Fruit fly (Drosophila melanogaster) whole organism, embryonic: ENCODE measurements around the gene CG10481.

Experiments used
- Atf6 ChIP-seq: fragments of 200-800 bp; sonication (Bioruptor generic); IDR thresholded peaks from 2 replicates; pipeline ENCODE4 v1.3.6; 2022; ENCODE audit warnings: missing biosample characterization, missing genetic modification characterization
- Awh ChIP-seq: fragments of 200-800 bp; sonication (Bioruptor generic); IDR thresholded peaks from 2 replicates; pipeline ENCODE4, ENCODE4 v1.3.6; 2022; ENCODE audit warnings: missing biosample characterization, missing genetic modification characterization
- B-H2 ChIP-seq: fragments of 200-800 bp; sonication (Bioruptor generic); optimal IDR thresholded peaks from 2 replicates; lab custom pipeline; 2018; ENCODE audit warnings: missing biosample characterization, mild to moderate bottlenecking, missing genetic modification characterization
- CG1024 ChIP-seq: fragments of 200-800 bp; sonication (Bioruptor generic); IDR thresholded peaks from 2 replicates; pipeline ENCODE4 v1.3.6; 2022; ENCODE audit warnings: missing biosample characterization, missing genetic modification characterization
- CG10565 ChIP-seq: fragments of 200-800 bp; sonication (Bioruptor generic); optimal IDR thresholded peaks from 3 replicates; lab custom pipeline; 2016; ENCODE audit warnings: missing biosample characterization, mild to moderate bottlenecking, missing genetic modification characterization
- CG12104 ChIP-seq: fragments of 200-800 bp; sonication (Bioruptor generic); optimal IDR thresholded peaks from 3 replicates; lab custom pipeline; 2016; ENCODE audit warnings: missing biosample characterization, missing genetic modification characterization
- CG12155 ChIP-seq: fragments of 200-800 bp; sonication (Bioruptor generic); optimal IDR thresholded peaks from 3 replicates; lab custom pipeline; 2016; ENCODE audit warnings: missing biosample characterization, missing genetic modification characterization
- CG12236 ChIP-seq: fragments of 200-800 bp; sonication (Bioruptor generic); optimal IDR thresholded peaks from 2 replicates; lab custom pipeline; 2016; ENCODE audit warnings: missing biosample characterization, missing genetic modification characterization
- CG12299 ChIP-seq: fragments of 200-800 bp; sonication (Bioruptor generic); optimal IDR thresholded peaks from 2 replicates; lab custom pipeline; 2018; ENCODE audit warnings: missing biosample characterization, mild to moderate bottlenecking, missing genetic modification characterization
- CG12769 ChIP-seq: fragments of 200-800 bp; sonication (Bioruptor generic); optimal IDR thresholded peaks from 2 replicates; lab custom pipeline; 2019; ENCODE audit warnings: missing biosample characterization, mild to moderate bottlenecking, missing genetic modification characterization, moderate library complexity
- CG14014 ChIP-seq: fragments of 200-800 bp; sonication (Bioruptor generic); IDR thresholded peaks from 2 replicates; pipeline ENCODE4 v1.3.6; 2022; ENCODE audit warnings: missing biosample characterization, missing genetic modification characterization
- CG17186 ChIP-seq: fragments of 200-800 bp; sonication (Bioruptor generic); optimal IDR thresholded peaks from 3 replicates; lab custom pipeline; 2017; ENCODE audit warnings: missing biosample characterization, missing genetic modification reagents, missing genetic modification characterization
- CG17361 ChIP-seq: fragments of 200-800 bp; sonication (Bioruptor generic); IDR thresholded peaks from 3 replicates; pipeline ENCODE4 v1.3.6; 2022; ENCODE audit warnings: missing biosample characterization, missing genetic modification characterization
- CG17385 ChIP-seq: fragments of 200-800 bp; sonication (Bioruptor generic); optimal IDR thresholded peaks from 3 replicates; lab custom pipeline; 2018; ENCODE audit warnings: missing biosample characterization, mild to moderate bottlenecking, missing genetic modification characterization
- CG18011 ChIP-seq: fragments of 200-800 bp; sonication (Bioruptor generic); optimal IDR thresholded peaks from 2 replicates; lab custom pipeline; 2017; ENCODE audit warnings: missing biosample characterization, missing genetic modification characterization, mild to moderate bottlenecking, moderate library complexity, missing genotype
- CG2116 ChIP-seq: fragments of 200-800 bp; sonication (Bioruptor generic); optimal IDR thresholded peaks from 3 replicates; lab custom pipeline; 2018; ENCODE audit warnings: missing biosample characterization, mild to moderate bottlenecking, missing genetic modification characterization
- CG30020 ChIP-seq: fragments of 200-800 bp; optimal IDR thresholded peaks from 2 replicates; lab custom pipeline; 2019; ENCODE audit warnings: missing biosample characterization, mild to moderate bottlenecking, missing genetic modification characterization, moderate library complexity
- CG3838 ChIP-seq: fragments of 200-800 bp; sonication (Bioruptor generic); optimal IDR thresholded peaks from 3 replicates; lab custom pipeline; 2016; ENCODE audit warnings: missing biosample characterization, missing genetic modification characterization
- CG4360 ChIP-seq: fragments of 200-800 bp; sonication (Bioruptor generic); IDR thresholded peaks from 2 replicates; pipeline ENCODE4 v1.3.6; 2022; ENCODE audit warnings: missing biosample characterization, missing genetic modification characterization
- CG4707 ChIP-seq: fragments of 200-800 bp; sonication (Bioruptor generic); optimal IDR thresholded peaks from 2 replicates; lab custom pipeline; 2018; ENCODE audit warnings: missing biosample characterization, mild to moderate bottlenecking, missing genetic modification characterization, moderate library complexity
- CG6689 ChIP-seq: fragments of 200-800 bp; sonication (Bioruptor generic); IDR thresholded peaks from 2 replicates; pipeline ENCODE4 v1.3.6; 2022; ENCODE audit warnings: missing biosample characterization, missing genetic modification characterization
- CG6813 ChIP-seq: fragments of 200-800 bp; sonication (Bioruptor generic); optimal IDR thresholded peaks from 2 replicates; lab custom pipeline; 2017; ENCODE audit warnings: missing biosample characterization, missing genetic modification characterization, mild to moderate bottlenecking, moderate library complexity, missing genetic modification reagents
- CG8359 ChIP-seq: fragments of 200-800 bp; sonication (Bioruptor generic); optimal IDR thresholded peaks from 2 replicates; lab custom pipeline; 2017; ENCODE audit warnings: missing biosample characterization, mild to moderate bottlenecking, missing genetic modification characterization, borderline replicate concordance
- CG8388 ChIP-seq: fragments of 200-800 bp; sonication (Bioruptor generic); optimal IDR thresholded peaks from 2 replicates; lab custom pipeline; 2019; ENCODE audit warnings: missing biosample characterization, mild to moderate bottlenecking, missing genetic modification characterization, moderate library complexity
- CG9215 ChIP-seq: fragments of 200-800 bp; sonication (Bioruptor generic); IDR thresholded peaks from 2 replicates; pipeline ENCODE4 v1.3.6; 2022; ENCODE audit warnings: missing biosample characterization, missing genetic modification characterization
- CG9727 ChIP-seq: fragments of 200-800 bp; sonication (Bioruptor generic); optimal IDR thresholded peaks from 3 replicates; lab custom pipeline; 2017; ENCODE audit warnings: missing biosample characterization, mild to moderate bottlenecking, missing genetic modification characterization
- Dp ChIP-seq: fragments of 200-800 bp; sonication (Bioruptor generic); optimal IDR thresholded peaks from 2 replicates; lab custom pipeline; 2018; ENCODE audit warnings: missing biosample characterization, mild to moderate bottlenecking, missing genetic modification characterization, moderate library complexity
- E2f2 ChIP-seq: fragments of 200-800 bp; sonication (Bioruptor generic); IDR thresholded peaks from 2 replicates; pipeline ENCODE4 v1.3.6; 2022; ENCODE audit warnings: missing biosample characterization, missing genetic modification characterization
- Jarid2 ChIP-seq: fragments of 200-800 bp; sonication (Bioruptor generic); optimal IDR thresholded peaks from 3 replicates; lab custom pipeline; 2017; ENCODE audit warnings: mild to moderate bottlenecking, missing biosample characterization, missing genetic modification reagents, missing genetic modification characterization
- Meics ChIP-seq: fragments of 200-800 bp; sonication (Bioruptor generic); optimal IDR thresholded peaks from 2 replicates; lab custom pipeline; 2017; ENCODE audit warnings: missing biosample characterization, mild to moderate bottlenecking, missing genetic modification characterization
- Nf-YC ChIP-seq: fragments of 200-800 bp; optimal IDR thresholded peaks from 3 replicates; lab custom pipeline; 2019; ENCODE audit warnings: missing biosample characterization, mild to moderate bottlenecking, missing genetic modification characterization, moderate library complexity
- NfI ChIP-seq: fragments of 200-800 bp; sonication (Bioruptor generic); optimal IDR thresholded peaks from 3 replicates; lab custom pipeline; 2018; ENCODE audit warnings: missing biosample characterization, mild to moderate bottlenecking, missing genetic modification characterization, moderate library complexity
- Ravus ChIP-seq: fragments of 200-800 bp; sonication (Bioruptor generic); IDR thresholded peaks from 2 replicates; pipeline ENCODE4 v1.3.6; 2022; ENCODE audit warnings: missing biosample characterization, missing genetic modification characterization
- Sry-δ ChIP-seq: fragments of 200-800 bp; sonication (Bioruptor generic); optimal IDR thresholded peaks from 2 replicates; lab custom pipeline; 2016; ENCODE audit warnings: missing biosample characterization, missing genetic modification characterization
- Ssrp ChIP-seq: fragments of 200-800 bp; sonication (Bioruptor generic); optimal IDR thresholded peaks from 2 replicates; lab custom pipeline; 2018; ENCODE audit warnings: missing biosample characterization, mild to moderate bottlenecking, missing genetic modification characterization, moderate library complexity
- bigmax ChIP-seq: fragments of 200-800 bp; sonication (Bioruptor generic); optimal IDR thresholded peaks from 2 replicates; lab custom pipeline; 2018; ENCODE audit warnings: missing biosample characterization, mild to moderate bottlenecking, missing genetic modification characterization
- cwo ChIP-seq: fragments of 200-800 bp; sonication (Bioruptor generic); optimal IDR thresholded peaks from 3 replicates; lab custom pipeline; 2017; ENCODE audit warnings: missing biosample characterization, missing genetic modification characterization, mild to moderate bottlenecking, moderate library complexity, missing genetic modification reagents
- fu2 ChIP-seq: fragments of 200-800 bp; sonication (Bioruptor generic); optimal IDR thresholded peaks from 2 replicates; lab custom pipeline; 2016; ENCODE audit warnings: missing biosample characterization, missing genetic modification characterization
- h ChIP-seq: fragments of >200 bp; optimal IDR thresholded peaks from 2 replicates; lab custom pipeline; 2017
- lilli ChIP-seq: fragments of 200-800 bp; sonication (Bioruptor generic); optimal IDR thresholded peaks from 3 replicates; lab custom pipeline; 2016; ENCODE audit warnings: missing biosample characterization, missing genetic modification characterization
- lov ChIP-seq, 2 experiments: fragments of 200-800 bp in 1 of 2; fragments of >200 bp in 1 of 2; sonication (Bioruptor generic) in 1 of 2; IDR thresholded peaks in 1 of 2; optimal IDR thresholded peaks in 1 of 2; 2 replicates in 1 of 2; 3 replicates in 1 of 2; pipeline versions ENCODE4 v1.3.6 to Lab custom; 2017 to 2022; ENCODE audit warnings: missing biosample characterization in 1 of 2, missing genetic modification characterization in 1 of 2
- mam ChIP-seq: fragments of 200-800 bp; sonication (Bioruptor generic); optimal IDR thresholded peaks from 3 replicates; lab custom pipeline; 2016; ENCODE audit warnings: missing biosample characterization, missing genetic modification characterization
- org-1 ChIP-seq: fragments of 200-800 bp; sonication (Bioruptor generic); optimal IDR thresholded peaks from 2 replicates; lab custom pipeline; 2017; ENCODE audit warnings: missing biosample characterization, missing genetic modification characterization
- schlank ChIP-seq: fragments of 200-800 bp; sonication (Bioruptor generic); optimal IDR thresholded peaks from 2 replicates; lab custom pipeline; 2018; ENCODE audit warnings: missing biosample characterization, mild to moderate bottlenecking, missing genetic modification characterization
- shn ChIP-seq: fragments of 200-800 bp; sonication (Bioruptor generic); optimal IDR thresholded peaks from 3 replicates; lab custom pipeline; 2016; ENCODE audit warnings: missing biosample characterization, missing genetic modification characterization
- sna ChIP-seq: fragments of 200-800 bp; sonication (Bioruptor generic); IDR thresholded peaks from 2 replicates; pipeline ENCODE4 v1.3.6; 2022; ENCODE audit warnings: missing biosample characterization, missing genetic modification characterization; ENCODE audit not compliant: partially characterized antibody
- tap ChIP-seq: fragments of 200-800 bp; optimal IDR thresholded peaks from 3 replicates; lab custom pipeline; 2019; ENCODE audit warnings: missing biosample characterization, mild to moderate bottlenecking, missing genetic modification characterization, moderate library complexity
- tgo ChIP-seq: fragments of 200-800 bp; sonication (Bioruptor generic); IDR thresholded peaks from 3 replicates; pipeline ENCODE4 v1.3.6; 2022; ENCODE audit warnings: missing biosample characterization, missing genetic modification characterization
- tup ChIP-seq: fragments of 200-800 bp; sonication (Bioruptor generic); optimal IDR thresholded peaks from 2 replicates; lab custom pipeline; 2016; ENCODE audit warnings: missing biosample characterization, mild to moderate bottlenecking, missing genetic modification characterization, moderate library complexity
- wdn ChIP-seq: fragments of 200-800 bp; sonication (Bioruptor generic); IDR thresholded peaks from 2 replicates; pipeline ENCODE4 v1.3.6; 2022; ENCODE audit warnings: missing biosample characterization, missing genetic modification characterization
- zfh1 ChIP-seq: fragments of 200-800 bp; sonication (Bioruptor generic); IDR thresholded peaks from 3 replicates; pipeline ENCODE4 v1.3.6; 2022; ENCODE audit warnings: missing biosample characterization, missing genetic modification characterization

The CG10481 gene

DNA sequence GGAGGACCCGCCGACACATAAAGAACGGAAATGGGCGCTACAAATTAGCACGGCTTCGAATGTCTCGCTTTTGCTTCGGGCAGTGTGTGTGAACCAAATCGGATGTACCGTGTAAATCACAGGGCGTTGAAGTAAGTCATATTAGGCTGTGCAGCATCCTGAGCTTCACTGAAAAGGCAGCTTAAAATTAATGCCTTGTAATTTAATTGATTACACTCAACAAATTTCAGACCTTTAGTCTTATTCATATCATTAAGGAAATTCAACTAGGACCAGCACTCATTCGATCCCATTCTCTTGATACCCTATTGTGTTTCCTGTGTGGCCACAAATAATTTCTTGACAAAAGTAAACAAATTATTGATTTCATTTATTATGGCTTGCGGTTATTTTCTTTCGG, 22.4 kb downstream of the CG10481 start (continued):
- peak; percentile 77 for TF ChIP-seq CG12769 (tag; lab: Kevin White, UChicago)
- peak; percentile 32 for TF ChIP-seq schlank (tag; lab: Kevin White, UChicago)
- peak; percentile 76 for TF ChIP-seq Atf6 (GFP tag; lab: Robert Waterston, UW)
- TF ChIP-seq CG1024 (GFP tag; lab: Robert Waterston, UW) = peak; percentile 63
- TF ChIP-seq CG14014 (GFP tag; lab: Robert Waterston, UW) = peak; percentile 74
- peak; percentile 31 for TF ChIP-seq org-1 (GFP tag; lab: Kevin White, UChicago)
- peak; percentile 55 for TF ChIP-seq Meics
- TF ChIP-seq CG30020 (tag; lab: Kevin White, UChicago) = no peak
- TF ChIP-seq CG17186 = no peak
- TF ChIP-seq Dp (GFP tag; lab: Kevin White, UChicago) = no peak
- TF ChIP-seq CG4360 (GFP tag; lab: Robert Waterston, UW) = peak; percentile 46; the same call in 1 of the 2 replicates
- peak; percentile 57 for TF ChIP-seq tap (tag; lab: Kevin White, UChicago)
- TF ChIP-seq CG17361 (GFP tag; lab: Robert Waterston, UW) = peak; percentile 76
- TF ChIP-seq zfh1 (GFP tag; lab: Robert Waterston, UW) = peak; percentile 94
- TF ChIP-seq shn (GFP tag; lab: Kevin White, UChicago) = peak; percentile 22
- peak; percentile 71 for TF ChIP-seq mam
- TF ChIP-seq CG8359 (GFP tag; lab: Kevin White, UChicago) = peak; percentile 2
- peak; percentile 62 for TF ChIP-seq CG6813
- peak; percentile 83 for TF ChIP-seq tgo (GFP tag; lab: Robert Waterston, UW)
- no peak for TF ChIP-seq CG4707 (GFP tag; lab: Kevin White, UChicago)
- no peak for TF ChIP-seq CG12104 (GFP tag; lab: Kevin White, UChicago)
- peak; percentile 86 for TF ChIP-seq CG6689
- TF ChIP-seq Nf-YC (tag; lab: Kevin White, UChicago) = no peak
- TF ChIP-seq B-H2 (GFP tag; lab: Kevin White, UChicago) = no peak
- TF ChIP-seq sna (GFP tag; lab: Robert Waterston, UW) = no peak
- no peak for TF ChIP-seq lov (optimal IDR thresholded peaks at IDR 0.05; lab: Kevin White, UChicago)
- peak; percentile 76; the same call in 2 of the 3 replicates for TF ChIP-seq lov (GFP tag; IDR thresholded peaks at IDR 0.05; lab: Robert Waterston, UW)
- TF ChIP-seq CG12299 (tag; lab: Kevin White, UChicago) = no peak
- TF ChIP-seq Awh (GFP tag; lab: Robert Waterston, UW) = peak; percentile 86
- peak; percentile 51 for TF ChIP-seq NfI (GFP tag; lab: Kevin White, UChicago)
- no peak for TF ChIP-seq bigmax (GFP tag; lab: Kevin White, UChicago)
- TF ChIP-seq CG10565 = no peak
- TF ChIP-seq CG8388 (GFP tag; lab: Kevin White, UChicago) = peak; percentile 51
- peak; percentile 19 for TF ChIP-seq CG12236
- TF ChIP-seq tup (GFP tag; lab: Kevin White, UChicago) = peak; percentile 32
- TF ChIP-seq CG17385 (GFP tag; lab: Kevin White, UChicago) = no peak
- peak; percentile 63 for TF ChIP-seq Ssrp
- TF ChIP-seq Sry-δ = peak; percentile 28
- peak; percentile 43 for TF ChIP-seq Ravus (GFP tag; lab: Robert Waterston, UW)
- TF ChIP-seq fu2 (GFP tag; lab: Kevin White, UChicago) = no peak
- TF ChIP-seq E2f2 = peak; percentile 55; the same call in 1 of the 2 replicates
- TF ChIP-seq CG3838 (GFP tag; lab: Kevin White, UChicago) = no peak
- TF ChIP-seq cwo (GFP tag; lab: Kevin White, UChicago) = peak; percentile 56
- peak; percentile 81 for TF ChIP-seq CG9215
- TF ChIP-seq CG18011 (GFP tag; lab: Kevin White, UChicago) = no peak
- no peak for TF ChIP-seq Jarid2
- peak; percentile 71 for TF ChIP-seq lilli (GFP tag; lab: Kevin White, UChicago)
- TF ChIP-seq CG2116 = peak; percentile 1
- TF ChIP-seq wdn (GFP tag; lab: Robert Waterston, UW) = peak; percentile 73
- no peak for TF ChIP-seq h (lab: Kevin White, UChicago)
- peak; percentile 46 for TF ChIP-seq CG12155 (GFP tag; lab: Kevin White, UChicago)
- peak; percentile 68 for TF ChIP-seq CG9727
